Worm (Caenorhabditis elegans) whole organism, L2 larva: Measurements from ENCODE around the gene rcq-5.

Experiments
- C34F6.9 ChIP-seq: fragments of 150-350 bp; optimal IDR thresholded peaks from 2 replicates; lab custom pipeline; 2014; ENCODE audit warnings: missing biosample characterization, missing genetic modification characterization
- F13H6.1 ChIP-seq: sonication (generic microtip); optimal IDR thresholded peaks from 2 replicates; lab custom pipeline; 2016; ENCODE audit warnings: missing genetic modification characterization, missing compliant biosample characterization
- R02D3.7 ChIP-seq: fragments of 150-350 bp; optimal IDR thresholded peaks from 2 replicates; lab custom pipeline; 2014; ENCODE audit warnings: missing biosample characterization, missing genetic modification characterization
- Y55F3AM.14 ChIP-seq: fragments of 200-800 bp; sonication (Bioruptor generic); optimal IDR thresholded peaks from 2 replicates; lab custom pipeline; 2018; ENCODE audit warnings: mild to moderate bottlenecking, missing genetic modification characterization, missing compliant biosample characterization
- ZK546.5 ChIP-seq: sonication (generic microtip); optimal IDR thresholded peaks from 2 replicates; lab custom pipeline; 2017; ENCODE audit warnings: missing biosample characterization, missing genetic modification characterization
- alr-1 ChIP-seq: fragments of 150-350 bp; optimal IDR thresholded peaks from 2 replicates; lab custom pipeline; 2014; ENCODE audit warnings: missing biosample characterization, missing genetic modification characterization
- aly-2 ChIP-seq: fragments of 150-350 bp; optimal IDR thresholded peaks from 2 replicates; lab custom pipeline; 2014; ENCODE audit warnings: missing biosample characterization, missing genetic modification characterization
- blmp-1 ChIP-seq: sonication (generic microtip); optimal IDR thresholded peaks from 2 replicates; lab custom pipeline; 2017; ENCODE audit warnings: missing genetic modification characterization, mild to moderate bottlenecking, missing compliant biosample characterization, antibody characterized with exemption, moderate library complexity; ENCODE audit not compliant: insufficient read depth
- ceh-16 ChIP-seq: fragments of 150-350 bp; optimal IDR thresholded peaks from 2 replicates; lab custom pipeline; 2014; ENCODE audit warnings: missing biosample characterization, missing genetic modification characterization
- ceh-82 ChIP-seq: fragments of 150-350 bp; optimal IDR thresholded peaks from 2 replicates; lab custom pipeline; 2014; ENCODE audit warnings: missing biosample characterization, missing genetic modification characterization
- crh-2 ChIP-seq: sonication (generic microtip); optimal IDR thresholded peaks from 2 replicates; lab custom pipeline; 2017; ENCODE audit warnings: missing biosample characterization, missing genetic modification characterization
- dmd-4 ChIP-seq: sonication (generic microtip); optimal IDR thresholded peaks from 2 replicates; lab custom pipeline; 2017; ENCODE audit warnings: missing biosample characterization, missing genetic modification characterization
- egl-27 ChIP-seq: sonication (generic microtip); optimal IDR thresholded peaks from 3 replicates; lab custom pipeline; 2017; ENCODE audit warnings: missing biosample characterization, missing genetic modification reagents, missing genetic modification characterization
- elt-1 ChIP-seq: fragments of 150-350 bp; optimal IDR thresholded peaks from 2 replicates; lab custom pipeline; 2014; ENCODE audit warnings: missing biosample characterization, missing genetic modification characterization
- fos-1 ChIP-seq: fragments of 150-350 bp; optimal IDR thresholded peaks from 2 replicates; lab custom pipeline; 2014; ENCODE audit warnings: missing biosample characterization, missing genetic modification characterization
- gmeb-1 ChIP-seq: fragments of 150-350 bp; optimal IDR thresholded peaks from 2 replicates; lab custom pipeline; 2014; ENCODE audit warnings: missing biosample characterization, missing genetic modification characterization
- lin-11 ChIP-seq: fragments of 150-350 bp; sonication (generic microtip); optimal IDR thresholded peaks from 2 replicates; lab custom pipeline; 2014; ENCODE audit warnings: missing biosample characterization, missing genetic modification characterization, inconsistent platforms, mixed read lengths
- lin-13 ChIP-seq: fragments of 150-350 bp; optimal IDR thresholded peaks from 2 replicates; lab custom pipeline; 2014; ENCODE audit warnings: missing biosample characterization, missing genetic modification reagents, missing genetic modification characterization
- lin-39 ChIP-seq: fragments of 150-350 bp; optimal IDR thresholded peaks from 2 replicates; lab custom pipeline; 2014; ENCODE audit warnings: missing biosample characterization, missing genetic modification reagents, missing genetic modification characterization
- lsy-2 ChIP-seq, 2 experiments: fragments of 150-350 bp in 1 of 2; sonication (generic microtip) in 1 of 2; optimal IDR thresholded peaks; 2 replicates each; lab custom pipeline; 2014 to 2017; ENCODE audit warnings: missing biosample characterization in 2 of 2, missing genetic modification characterization in 2 of 2
- mab-5 ChIP-seq: fragments of 150-350 bp; optimal IDR thresholded peaks from 2 replicates; lab custom pipeline; 2014; ENCODE audit warnings: missing biosample characterization, missing genetic modification characterization
- mbf-1 ChIP-seq: sonication (generic microtip); optimal IDR thresholded peaks from 2 replicates; lab custom pipeline; 2017; ENCODE audit warnings: missing biosample characterization, missing genetic modification characterization
- mdl-1 ChIP-seq, 2 experiments: fragments of 150-350 bp in 1 of 2; sonication (generic microtip) in 1 of 2; optimal IDR thresholded peaks; 2 replicates each; lab custom pipeline; 2017; ENCODE audit warnings: missing biosample characterization in 2 of 2, missing genetic modification characterization in 2 of 2
- nhr-10 ChIP-seq: sonication (generic microtip); optimal IDR thresholded peaks from 2 replicates; lab custom pipeline; 2017; ENCODE audit warnings: missing biosample characterization, missing genetic modification characterization
- nhr-11 ChIP-seq: fragments of 150-350 bp; optimal IDR thresholded peaks from 2 replicates; lab custom pipeline; 2014; ENCODE audit warnings: missing biosample characterization, missing genetic modification characterization
- nhr-129 ChIP-seq: fragments of 150-350 bp; optimal IDR thresholded peaks from 2 replicates; lab custom pipeline; 2014; ENCODE audit warnings: missing biosample characterization, missing genetic modification characterization
- nhr-21 ChIP-seq: fragments of 150-350 bp; optimal IDR thresholded peaks from 2 replicates; lab custom pipeline; 2014; ENCODE audit warnings: missing biosample characterization, missing genetic modification characterization
- nhr-237 ChIP-seq: fragments of 150-350 bp; optimal IDR thresholded peaks from 2 replicates; lab custom pipeline; 2014; ENCODE audit warnings: missing biosample characterization, missing genetic modification characterization
- nhr-25 ChIP-seq: fragments of 150-350 bp; sonication (generic microtip); optimal IDR thresholded peaks from 3 replicates; lab custom pipeline; 2014; ENCODE audit warnings: missing biosample characterization, missing genetic modification characterization
- nhr-6 ChIP-seq: fragments of 150-350 bp; optimal IDR thresholded peaks from 2 replicates; lab custom pipeline; 2014; ENCODE audit warnings: missing biosample characterization, missing genetic modification characterization
- nhr-77 ChIP-seq: fragments of 150-350 bp; optimal IDR thresholded peaks from 2 replicates; lab custom pipeline; 2014; ENCODE audit warnings: missing biosample characterization, missing genetic modification characterization
- peb-1 ChIP-seq: fragments of 150-350 bp; optimal IDR thresholded peaks from 2 replicates; lab custom pipeline; 2014; ENCODE audit warnings: missing biosample characterization, missing genetic modification characterization
- sem-4 ChIP-seq: fragments of 150-350 bp; optimal IDR thresholded peaks from 2 replicates; lab custom pipeline; 2014; ENCODE audit warnings: missing biosample characterization, missing genetic modification reagents, missing genetic modification characterization
- skn-1 ChIP-seq: sonication (generic microtip); optimal IDR thresholded peaks from 2 replicates; lab custom pipeline; 2017; ENCODE audit warnings: missing biosample characterization, missing genetic modification characterization
- sma-3 ChIP-seq: sonication (generic microtip); optimal IDR thresholded peaks from 2 replicates; lab custom pipeline; 2016; ENCODE audit warnings: missing genetic modification reagents, missing genetic modification characterization, missing compliant biosample characterization
- sma-9 ChIP-seq, 2 experiments: fragments of 150-350 bp in 1 of 2; sonication (generic microtip) in 1 of 2; optimal IDR thresholded peaks; 2 replicates each; lab custom pipeline; 2014 to 2016; ENCODE audit warnings: missing genetic modification characterization in 2 of 2, mild to moderate bottlenecking in 1 of 2, missing biosample characterization in 1 of 2, missing compliant biosample characterization in 1 of 2, missing genetic modification reagents in 1 of 2, moderate library complexity in 1 of 2
- snpc-4 ChIP-seq: fragments of 150-350 bp; optimal IDR thresholded peaks from 2 replicates; lab custom pipeline; 2014; ENCODE audit warnings: missing biosample characterization, missing genetic modification characterization
- unc-39 ChIP-seq: fragments of 150-350 bp; optimal IDR thresholded peaks from 2 replicates; lab custom pipeline; 2014; ENCODE audit warnings: missing biosample characterization, missing genetic modification characterization
- unc-55 ChIP-seq: fragments of 150-350 bp; sonication (generic microtip); optimal IDR thresholded peaks from 3 replicates; lab custom pipeline; 2014; ENCODE audit warnings: missing biosample characterization, missing genetic modification reagents, missing genetic modification characterization
- zag-1 ChIP-seq: fragments of 150-350 bp; optimal IDR thresholded peaks from 2 replicates; lab custom pipeline; 2014; ENCODE audit warnings: missing biosample characterization, missing genetic modification characterization
- ztf-1 ChIP-seq: fragments of 200-800 bp; sonication (Bioruptor generic); conservative IDR thresholded peaks from 2 replicates; pipeline ENCODE4 v1.3.6; 2022; ENCODE audit warnings: missing genetic modification characterization, missing compliant biosample characterization
- ztf-11 ChIP-seq: sonication (generic microtip); optimal IDR thresholded peaks from 2 replicates; lab custom pipeline; 2017; ENCODE audit warnings: missing biosample characterization, missing genetic modification characterization
- ztf-4 ChIP-seq: fragments of 150-350 bp; optimal IDR thresholded peaks from 2 replicates; lab custom pipeline; 2014; ENCODE audit warnings: missing biosample characterization, missing genetic modification characterization

The rcq-5 gene

DNA sequence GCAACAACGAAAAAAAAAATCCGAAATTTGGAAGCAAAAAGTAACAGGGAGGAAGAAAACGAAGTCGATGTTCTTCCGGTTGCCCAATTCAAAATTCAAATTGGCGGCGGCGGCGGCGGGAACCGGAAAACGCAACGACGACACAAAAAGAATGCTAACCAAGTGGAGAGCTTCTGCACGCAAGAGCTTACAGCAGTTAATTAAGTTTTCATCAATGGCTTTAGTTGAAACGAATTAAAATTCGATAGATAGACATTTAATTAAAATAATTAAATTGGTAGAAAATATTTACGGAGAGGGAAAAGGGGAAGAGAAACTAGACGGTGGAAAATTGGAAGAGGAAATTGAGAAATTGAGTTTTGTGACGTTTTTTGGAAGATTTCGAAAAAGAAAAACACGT, 12.5 kb upstream of the rcq-5 start:
- TF ChIP-seq ceh-16 (tag; lab: Kevin White, UChicago) (no peak), zag-1 (no peak), egl-27 (tag; lab: Kevin White, UChicago) (peak; percentile 0), lsy-2 (tag; optimal IDR thresholded peaks at IDR 0.05; lab: Kevin White, UChicago) (no peak), R02D3.7 (tag; lab: Kevin White, UChicago) (no peak), nhr-77 (tag; lab: Kevin White, UChicago) (no peak), sem-4 (tag; lab: Kevin White, UChicago) (peak; percentile 37), ztf-11 (tag; lab: Kevin White, UChicago) (no peak), skn-1 (tag; lab: Kevin White, UChicago) (no peak), sma-9 (GFP tag; optimal IDR thresholded peaks at IDR 0.05; lab: Kevin White, UChicago) (peak; percentile 1), sma-9 (tag; optimal IDR thresholded peaks at IDR 0.05; lab: Kevin White, UChicago) (no peak), Y55F3AM.14 (peak; percentile 59), snpc-4 (tag; lab: Kevin White, UChicago) (no peak), unc-55 (peak; percentile 23)
- TF ChIP-seq, all 48 proteins: peak for 5

DNA sequence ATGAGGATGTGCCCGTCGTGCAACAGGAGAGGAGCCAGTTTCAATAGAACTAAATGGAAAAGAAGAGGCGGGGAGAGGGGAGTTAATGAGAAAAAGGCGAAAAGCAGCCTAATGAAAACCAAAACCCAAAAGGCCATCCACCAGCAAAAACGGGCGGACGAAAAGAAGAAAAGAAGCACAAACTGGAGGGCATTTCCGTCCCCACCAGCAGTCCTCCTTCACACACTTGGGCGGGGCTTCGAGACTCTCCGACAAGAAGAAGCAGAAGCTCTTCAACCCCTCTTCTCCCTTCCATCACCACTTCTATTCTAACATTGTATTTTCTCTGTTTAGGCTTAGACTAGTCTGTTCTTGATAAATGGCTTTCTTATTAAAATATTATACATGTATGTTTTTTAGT, 10.3 kb upstream of the rcq-5 start:
- TF ChIP-seq fos-1 (tag; lab: Kevin White, UChicago): no peak
- TF ChIP-seq egl-27 (tag; lab: Kevin White, UChicago): no peak
- TF ChIP-seq mbf-1: no peak
- no peak for TF ChIP-seq mdl-1 (tag; optimal IDR thresholded peaks at IDR 0.05; lab: Kevin White, UChicago)
- no peak for TF ChIP-seq blmp-1
- TF ChIP-seq crh-2 (tag; lab: Kevin White, UChicago): no peak
- TF ChIP-seq snpc-4 (tag; lab: Kevin White, UChicago): no peak
- TF ChIP-seq ztf-1: no peak
- TF ChIP-seq zag-1: no peak
- TF ChIP-seq sem-4 (tag; lab: Kevin White, UChicago): no peak
- no peak for TF ChIP-seq F13H6.1 (tag; lab: Kevin White, UChicago)
- no peak for TF ChIP-seq ceh-82 (tag; lab: Kevin White, UChicago)
- no peak for TF ChIP-seq nhr-237 (tag; lab: Kevin White, UChicago)
- no peak for TF ChIP-seq nhr-129 (tag; lab: Kevin White, UChicago)
- TF ChIP-seq sma-3 (GFP tag; lab: Kevin White, UChicago): no peak
- TF ChIP-seq nhr-21 (tag; lab: Kevin White, UChicago): no peak
- TF ChIP-seq, all 48 proteins: peak for 0

DNA sequence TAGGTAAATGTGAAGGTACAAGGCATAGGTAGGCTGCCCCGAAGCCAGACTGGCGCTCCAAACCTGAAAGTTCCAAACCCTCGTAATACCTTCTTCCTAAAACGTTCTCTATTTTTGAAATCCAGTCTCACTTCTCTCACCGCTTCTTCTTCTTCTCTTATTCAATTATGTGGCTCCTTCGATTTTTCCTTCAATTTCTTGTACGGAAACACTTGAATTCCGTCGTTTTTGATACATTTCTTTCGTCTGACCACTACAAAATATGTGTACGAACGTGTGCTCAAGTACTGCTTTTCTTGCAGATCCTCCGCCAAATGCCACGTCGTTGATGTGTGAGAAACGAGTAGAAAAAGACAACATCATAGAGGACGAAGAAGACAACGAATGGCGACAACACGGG, 8.6 kb upstream of the rcq-5 start, which contains the start of gene unc-79:
unc-79 (plus strand) TSS at position 301 of the 400 bp plus-strand sequence.
- TF ChIP-seq aly-2 (tag; lab: Kevin White, UChicago): no peak
- TF ChIP-seq nhr-129 (tag; lab: Kevin White, UChicago): no peak
- no peak for TF ChIP-seq ZK546.5
- TF ChIP-seq snpc-4 (tag; lab: Kevin White, UChicago): no peak
- no peak for TF ChIP-seq R02D3.7 (tag; lab: Kevin White, UChicago)
- no peak for TF ChIP-seq Y55F3AM.14
- TF ChIP-seq nhr-25 (tag; lab: Kevin White, UChicago): no peak

DNA sequence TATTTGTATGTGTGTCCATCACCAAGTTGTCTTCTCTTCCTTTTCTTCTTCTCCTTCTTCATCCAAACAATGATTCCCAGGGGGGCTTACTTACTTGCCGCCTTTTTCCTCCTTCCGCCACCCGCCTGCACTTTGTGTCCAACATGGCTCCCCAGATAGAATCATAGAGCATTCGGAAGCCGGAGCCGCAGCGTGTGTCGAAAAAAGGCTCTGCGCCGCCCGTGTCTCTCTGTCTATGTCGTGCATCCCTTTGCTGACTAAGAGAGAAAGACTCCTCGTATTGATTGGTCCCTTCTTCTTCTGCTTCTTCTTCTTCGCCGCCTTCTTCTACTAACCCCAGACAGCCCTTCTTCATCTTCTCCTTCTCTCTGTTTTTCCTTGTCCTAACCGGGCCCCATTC, 5.9 kb upstream of the rcq-5 start:
- TF ChIP-seq ztf-1 (no peak), sma-9 (GFP tag; optimal IDR thresholded peaks at IDR 0.05; lab: Kevin White, UChicago) (peak; percentile 31), sma-9 (tag; optimal IDR thresholded peaks at IDR 0.05; lab: Kevin White, UChicago) (no peak), C34F6.9 (tag; lab: Kevin White, UChicago) (peak; percentile 76), Y55F3AM.14 (peak; percentile 28), nhr-11 (no peak), blmp-1 (no peak), unc-39 (no peak), lsy-2 (tag; optimal IDR thresholded peaks at IDR 0.05; lab: Kevin White, UChicago) (peak in 1 of 2 experiments; percentile 63), fos-1 (tag; lab: Kevin White, UChicago) (no peak), snpc-4 (tag; lab: Kevin White, UChicago) (no peak), egl-27 (tag; lab: Kevin White, UChicago) (peak; percentile 1), nhr-10 (tag; lab: Kevin White, UChicago) (no peak), zag-1 (peak; percentile 85), gmeb-1 (tag; lab: Kevin White, UChicago) (no peak), nhr-6 (tag; lab: Kevin White, UChicago) (no peak), nhr-129 (tag; lab: Kevin White, UChicago) (peak; percentile 34), ztf-11 (tag; lab: Kevin White, UChicago) (no peak), crh-2 (tag; lab: Kevin White, UChicago) (peak; percentile 15), elt-1 (no peak), F13H6.1 (tag; lab: Kevin White, UChicago) (peak; percentile 71), mbf-1 (no peak), peb-1 (tag; lab: Kevin White, UChicago) (no peak), nhr-25 (tag; lab: Kevin White, UChicago) (no peak), mdl-1 (tag; optimal IDR thresholded peaks at IDR 0.05; lab: Kevin White, UChicago) (peak in 1 of 2 experiments; percentile 5), dmd-4 (tag; lab: Kevin White, UChicago) (no peak), mab-5 (tag; lab: Kevin White, UChicago) (peak; percentile 15), alr-1 (no peak), aly-2 (tag; lab: Kevin White, UChicago) (no peak), lin-39 (tag; lab: Kevin White, UChicago) (no peak), lin-13 (GFP tag; lab: Kevin White, UChicago) (no peak), unc-55 (peak; percentile 81), ZK546.5 (no peak), lin-11 (tag; lab: Kevin White, UChicago) (peak; percentile 21), ztf-4 (tag; lab: Kevin White, UChicago) (no peak), sem-4 (tag; lab: Kevin White, UChicago) (peak; percentile 27), ceh-16 (tag; lab: Kevin White, UChicago) (no peak), nhr-77 (tag; lab: Kevin White, UChicago) (no peak)
